Fruit fly (Drosophila melanogaster): ENCODE measurements around the gene CCT2.

The CCT2 gene

DNA sequence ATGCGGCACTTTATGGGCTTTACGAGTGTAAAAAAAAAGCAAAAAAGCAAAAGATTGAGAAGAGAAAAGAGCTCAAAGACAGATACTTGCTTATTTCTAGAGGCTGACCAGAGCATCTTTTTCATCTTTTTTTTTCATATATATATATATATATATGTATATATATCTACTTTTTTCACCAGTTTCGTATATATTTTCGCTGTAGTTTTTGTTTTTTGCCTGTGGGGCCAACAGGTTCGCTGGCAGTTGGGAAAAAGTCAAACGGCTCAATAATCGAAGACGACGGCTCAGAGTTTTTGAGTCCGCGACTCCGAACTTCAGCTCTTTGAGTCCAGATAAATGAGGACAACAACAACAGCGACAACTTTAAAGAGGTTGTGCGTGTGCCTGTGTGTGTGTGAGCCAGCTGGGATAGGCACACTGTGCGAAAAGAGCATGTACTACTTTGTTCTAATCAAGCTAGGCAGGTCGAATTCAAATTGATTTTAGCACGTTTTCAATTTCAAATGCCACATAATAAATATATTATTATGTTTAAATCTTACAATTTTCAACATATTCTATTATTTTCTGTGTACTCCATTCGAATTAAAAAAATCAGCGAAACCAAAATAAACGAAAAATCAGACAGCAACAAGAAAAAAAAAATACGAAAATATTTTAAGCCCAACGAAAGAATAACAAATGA, 22.4 kb upstream of the CCT2 start (continued):
- TF ChIP-seq ERR (GFP tag; optimal IDR thresholded peaks at IDR 0.05) (no peak), CG34422 (GFP tag; IDR thresholded peaks at IDR 0.05) (no peak; the same call in 2 of the 3 replicates), fd3F (GFP tag; optimal IDR thresholded peaks at IDR 0.05) (no peak), YL-1 (GFP tag; optimal IDR thresholded peaks at IDR 0.05) (no peak), tup (GFP tag; optimal IDR thresholded peaks at IDR 0.05) (no peak), hth (optimal IDR thresholded peaks at IDR 0.05) (no peak), CG8478 (optimal IDR thresholded peaks at IDR 0.05) (no peak), CG33213 (GFP tag; optimal IDR thresholded peaks at IDR 0.05) (no peak), bcd (GFP tag; optimal IDR thresholded peaks at IDR 0.05) (peak; percentile 3), CG2889 (GFP tag; IDR thresholded peaks at IDR 0.05) (0 out of 3 replicates have a peak, but pooled peaks have one; percentile 46), run (tag; optimal IDR thresholded peaks at IDR 0.05) (no peak), CG13424 (tag; optimal IDR thresholded peaks at IDR 0.05) (peak; percentile 18), CG16815 (GFP tag; optimal IDR thresholded peaks at IDR 0.05) (no peak), CG7372 (GFP tag; IDR thresholded peaks at IDR 0.05) (no peak), dysf (GFP tag; IDR thresholded peaks at IDR 0.05) (peak; percentile 49; the same call in 2 of the 3 replicates), CG5245 (GFP tag; optimal IDR thresholded peaks at IDR 0.05) (no peak), CG1603 (tag; optimal IDR thresholded peaks at IDR 0.05) (peak; percentile 6), CG17385 (GFP tag; optimal IDR thresholded peaks at IDR 0.05) (peak; percentile 35), ssp (GFP tag; IDR thresholded peaks at IDR 0.05) (no peak), Sry-δ (GFP tag; optimal IDR thresholded peaks at IDR 0.05) (no peak), Jarid2 (GFP tag; optimal IDR thresholded peaks at IDR 0.05) (no peak), lov (optimal IDR thresholded peaks at IDR 0.05) (no peak), lov (GFP tag; IDR thresholded peaks at IDR 0.05) (no peak), HLH4C (GFP tag; IDR thresholded peaks at IDR 0.05; ENCODE audit: partially characterized antibody) (no peak), sisA (GFP tag; IDR thresholded peaks at IDR 0.05) (peak; percentile 57), Bteb2 (GFP tag; optimal IDR thresholded peaks at IDR 0.05) (no peak), Drgx (GFP tag; IDR thresholded peaks at IDR 0.05) (peak; percentile 71), ash1 (GFP tag; optimal IDR thresholded peaks at IDR 0.05) (no peak), Fer2 (tag; optimal IDR thresholded peaks at IDR 0.05) (no peak), lola (GFP tag; optimal IDR thresholded peaks at IDR 0.05) (no peak), ato (GFP tag; IDR thresholded peaks at IDR 0.05; ENCODE audit: partially characterized antibody) (no peak), gro (GFP tag; optimal IDR thresholded peaks at IDR 0.05) (no peak), CG11085 (GFP tag; IDR thresholded peaks at IDR 0.05) (no peak), CG15479 (GFP tag; optimal IDR thresholded peaks at IDR 0.05) (no peak), az2 (GFP tag; optimal IDR thresholded peaks at IDR 0.05) (peak; percentile 19), Doc2 (GFP tag; IDR thresholded peaks at IDR 0.05) (no peak), Med (GFP tag) (peak; percentile 43), lbe (GFP tag; optimal IDR thresholded peaks at IDR 0.05) (peak; percentile 64), CG17359 (tag; optimal IDR thresholded peaks at IDR 0.05) (peak; percentile 28), jing (GFP tag; optimal IDR thresholded peaks at IDR 0.05) (no peak), peb (GFP tag; IDR thresholded peaks at IDR 0.05) (no peak), her (GFP tag; optimal IDR thresholded peaks at IDR 0.05) (no peak), Dll (GFP tag; IDR thresholded peaks at IDR 0.05; ENCODE audit: partially characterized antibody) (no peak), croc (GFP tag; conservative IDR thresholded peaks at IDR 0.05) (0 out of 3 replicates have a peak, but pooled peaks have one; percentile 18), nerfin-1 (tag; optimal IDR thresholded peaks at IDR 0.05) (no peak), CG1233 (GFP tag; optimal IDR thresholded peaks at IDR 0.05) (no peak), HmgD (GFP tag; optimal IDR thresholded peaks at IDR 0.05) (no peak), Camta (GFP tag; optimal IDR thresholded peaks at IDR 0.05) (no peak), zfh1 (GFP tag; IDR thresholded peaks at IDR 0.05) (0 out of 3 replicates have a peak, but pooled peaks have one; percentile 21), Hr39 (optimal IDR thresholded peaks at IDR 0.05) (no peak), CG2116 (GFP tag; optimal IDR thresholded peaks at IDR 0.05) (no peak)
